Fruit fly (Drosophila melanogaster) ovary, adult (tissue): ENCODE results near the gene Trxr2.

ENCODE experiments used
- CG17801 ChIP-seq: fragments of 200-800 bp; optimal IDR thresholded peaks from 2 replicates; lab custom pipeline; 2019; ENCODE audit warnings: missing biosample characterization, mild to moderate bottlenecking, missing genetic modification characterization, moderate library complexity; ENCODE audit not compliant: partially characterized antibody

Trxr2 gene

DNA sequence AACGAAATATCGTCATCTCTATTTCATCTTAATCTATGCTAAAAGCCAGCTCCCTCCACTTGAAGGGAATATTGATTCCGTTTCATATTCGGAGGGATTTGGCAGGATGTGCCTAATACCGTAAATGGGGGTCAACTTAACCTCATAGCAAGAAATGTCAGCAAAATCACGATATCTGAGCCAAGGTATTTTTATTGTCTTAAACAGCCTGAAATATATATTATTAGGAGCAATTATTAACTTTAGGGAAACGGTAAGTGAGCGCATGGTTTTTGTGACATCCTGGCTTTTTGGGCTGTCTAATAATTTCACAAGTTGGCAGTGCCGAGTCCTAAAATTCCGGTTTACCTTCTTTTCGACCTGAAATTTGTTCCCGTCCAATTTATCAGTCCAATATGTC, at the start of gene Trxr2:
Gene Trxr2, plus strand, starts transcription at position 301 of the 400 bp plus-strand sequence.
- TF ChIP-seq CG17801 (GFP tag; lab: Kevin White, UChicago), result no peak

DNA sequence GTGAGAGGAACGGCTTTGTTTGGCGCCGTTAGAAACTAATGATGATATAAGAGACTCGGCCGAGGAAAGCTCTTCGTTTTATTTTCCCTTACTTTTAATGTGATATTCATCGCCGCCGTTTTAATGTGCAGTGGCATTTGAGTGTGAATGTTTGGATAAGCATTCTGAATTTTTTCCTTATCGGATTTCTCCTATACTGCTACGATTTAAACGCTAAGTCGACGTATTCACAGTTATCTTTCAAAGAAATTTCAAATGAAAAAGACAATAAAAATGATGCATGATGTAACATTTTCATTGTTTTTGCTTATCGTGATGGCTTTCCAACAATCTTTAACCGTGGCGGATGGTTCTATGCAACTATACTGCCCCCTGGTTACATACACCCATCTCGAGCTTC, 48.7 kb upstream of the Trxr2 start, which contains the start of gene CG43312:
Gene CG43312, plus strand, starts transcription at position 301 of the 400 bp plus-strand sequence.
- no peak for TF ChIP-seq CG17801 (GFP tag; lab: Kevin White, UChicago)

DNA sequence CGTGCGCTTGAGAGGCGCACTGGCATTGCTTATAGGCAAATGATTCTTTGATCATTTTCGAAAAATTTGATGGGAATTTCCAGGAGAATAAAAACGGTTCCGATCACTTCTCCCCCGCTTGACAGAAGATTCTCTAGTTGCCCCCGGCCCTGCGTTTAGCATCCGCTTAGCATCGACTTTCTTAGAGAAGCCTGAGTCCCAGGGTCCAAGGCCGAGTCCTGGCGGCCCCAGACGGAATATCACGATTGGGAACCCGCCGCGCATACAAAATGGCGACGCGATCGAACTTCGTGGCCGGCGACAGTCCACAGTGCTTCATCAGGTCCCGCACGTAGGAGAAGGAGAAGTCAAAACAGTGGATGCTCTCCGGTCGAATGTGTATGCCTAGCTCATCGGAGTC, 46.3 kb upstream of the Trxr2 start, which contains the start of gene CG43331:
Gene CG43331, minus strand, starts transcription at position 101 of the 400 bp plus-strand sequence.
- TF ChIP-seq CG17801 (GFP tag; lab: Kevin White, UChicago), result no peak

DNA sequence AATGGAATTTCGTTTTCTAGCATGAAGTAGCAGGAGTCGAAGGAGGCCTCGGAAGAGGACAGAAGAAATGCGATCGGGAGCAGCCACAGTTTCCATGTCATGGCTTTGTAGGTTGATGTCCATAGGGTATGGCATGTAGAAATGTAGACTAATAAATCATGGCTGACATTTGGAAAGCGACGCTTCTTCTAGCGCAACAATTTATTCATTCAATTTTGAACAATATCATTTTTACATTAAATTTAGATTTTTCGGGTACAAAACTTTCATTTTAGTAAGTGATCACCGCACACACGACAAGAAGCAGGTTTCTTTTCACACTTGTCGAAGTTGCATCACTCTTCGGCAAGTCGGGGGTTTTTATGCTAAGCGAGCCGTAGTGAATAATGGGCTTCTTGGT, 45.7 kb upstream of the Trxr2 start, which contains the start of gene CG43330:
Gene CG43330, minus strand, starts transcription at position 101 of the 400 bp plus-strand sequence.
- no peak for TF ChIP-seq CG17801 (GFP tag; lab: Kevin White, UChicago)

DNA sequence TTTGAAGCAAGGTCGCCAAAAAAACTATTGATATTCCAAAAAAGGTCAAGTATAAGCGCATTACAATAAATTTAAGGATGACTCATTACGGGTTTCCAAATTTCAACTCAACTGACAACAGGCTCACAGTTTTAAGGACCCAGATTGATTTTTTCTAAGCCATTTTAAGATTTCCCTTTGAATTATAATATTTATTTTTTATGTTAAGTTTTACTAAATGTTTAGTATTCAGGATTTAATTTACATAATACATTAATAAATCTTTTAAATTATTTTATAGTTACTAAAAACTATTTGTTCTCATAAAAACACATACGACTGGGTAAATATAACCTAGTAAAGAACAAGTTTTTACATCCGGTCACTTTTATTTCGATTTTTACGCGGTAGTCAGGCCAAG, 44.9 kb upstream of the Trxr2 start, which contains the start of gene CG43329:
Gene CG43329, minus strand, starts transcription at position 101 of the 400 bp plus-strand sequence.
- TF ChIP-seq CG17801 (GFP tag; lab: Kevin White, UChicago), result no peak

DNA sequence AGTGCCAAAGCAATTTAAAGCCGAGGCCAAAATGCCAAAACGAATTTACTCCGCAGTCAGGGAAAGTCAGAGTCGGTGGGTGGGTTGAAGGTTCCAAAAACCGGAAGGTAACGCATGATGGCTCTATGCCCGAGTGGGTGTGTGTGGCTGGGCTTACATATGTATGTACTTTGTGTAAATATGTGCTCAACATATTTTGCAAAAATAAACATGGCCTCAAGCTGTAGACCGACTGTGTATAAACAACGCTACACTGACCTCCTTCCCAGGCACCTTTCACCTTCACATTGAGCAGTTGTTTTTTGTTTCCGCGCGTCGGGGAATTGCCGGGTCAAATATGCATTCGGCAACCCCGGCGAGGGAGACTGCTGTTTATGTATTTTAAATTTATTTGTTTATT, 30.0 kb upstream of the Trxr2 start:
- TF ChIP-seq CG17801 (GFP tag; lab: Kevin White, UChicago), result no peak

DNA sequence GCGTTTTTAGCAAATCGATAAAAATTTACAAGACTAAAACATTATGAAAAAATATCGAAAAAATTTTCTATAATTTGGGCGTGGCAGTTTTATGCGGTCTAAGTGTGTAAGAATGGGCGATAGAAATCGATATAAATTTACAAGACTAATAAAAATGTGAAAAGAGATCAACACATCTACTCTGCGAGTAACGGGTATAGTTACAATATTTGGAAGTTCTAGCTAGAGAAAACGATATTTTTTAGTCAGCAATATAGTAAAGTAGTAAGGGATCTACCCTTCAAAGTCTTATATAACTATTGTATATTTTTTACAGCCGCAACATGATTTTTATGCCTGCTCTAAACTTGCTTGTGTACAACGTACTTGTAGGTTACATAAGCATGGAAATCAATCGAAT, 1.9 kb upstream of the Trxr2 start, which contains the start of gene CG11404:
Gene CG11404, plus strand, starts transcription at position 301 of the 400 bp plus-strand sequence.
- TF ChIP-seq CG17801 (GFP tag; lab: Kevin White, UChicago), result no peak

DNA sequence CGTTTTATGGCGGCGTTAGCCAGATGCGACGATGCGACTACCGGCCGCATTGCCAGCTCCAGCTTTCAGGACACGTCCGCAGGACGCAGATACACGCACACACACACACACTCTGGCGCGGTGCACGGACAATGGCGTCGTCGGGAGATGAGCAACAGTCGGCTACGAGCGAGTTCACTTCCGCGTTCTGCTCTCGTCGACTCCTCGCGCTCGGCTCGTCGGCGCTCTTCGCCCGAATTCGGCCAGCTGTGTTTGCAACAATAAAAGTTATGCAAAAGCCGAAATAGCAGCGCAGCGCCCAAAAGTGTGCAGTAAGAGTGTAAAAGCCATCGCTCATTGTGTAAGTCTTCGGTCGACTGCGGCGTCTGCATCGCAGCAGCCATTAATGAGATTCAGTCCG, 21.7 kb downstream of the Trxr2 start:
- no peak for TF ChIP-seq CG17801 (GFP tag; lab: Kevin White, UChicago)

DNA sequence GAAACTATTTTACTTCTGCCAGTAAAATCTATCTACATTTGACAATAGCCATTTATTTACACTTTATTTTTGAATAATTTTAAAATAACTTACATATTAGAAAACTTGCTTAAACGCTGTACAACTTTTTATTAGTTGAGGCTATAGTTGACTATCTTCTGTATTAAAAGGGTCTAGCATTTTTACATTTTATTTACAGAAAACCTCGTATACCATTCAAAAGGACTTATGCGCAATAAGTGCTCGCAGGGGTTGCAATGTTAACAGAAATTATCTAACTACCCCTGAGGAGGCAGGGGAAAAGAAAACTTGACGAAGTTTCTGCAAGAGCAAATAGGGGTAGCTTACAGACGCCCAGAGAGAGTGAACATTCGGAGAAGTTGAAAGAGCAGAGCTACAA, 22.2 kb downstream of the Trxr2 start:
- no peak for TF ChIP-seq CG17801 (GFP tag; lab: Kevin White, UChicago)

DNA sequence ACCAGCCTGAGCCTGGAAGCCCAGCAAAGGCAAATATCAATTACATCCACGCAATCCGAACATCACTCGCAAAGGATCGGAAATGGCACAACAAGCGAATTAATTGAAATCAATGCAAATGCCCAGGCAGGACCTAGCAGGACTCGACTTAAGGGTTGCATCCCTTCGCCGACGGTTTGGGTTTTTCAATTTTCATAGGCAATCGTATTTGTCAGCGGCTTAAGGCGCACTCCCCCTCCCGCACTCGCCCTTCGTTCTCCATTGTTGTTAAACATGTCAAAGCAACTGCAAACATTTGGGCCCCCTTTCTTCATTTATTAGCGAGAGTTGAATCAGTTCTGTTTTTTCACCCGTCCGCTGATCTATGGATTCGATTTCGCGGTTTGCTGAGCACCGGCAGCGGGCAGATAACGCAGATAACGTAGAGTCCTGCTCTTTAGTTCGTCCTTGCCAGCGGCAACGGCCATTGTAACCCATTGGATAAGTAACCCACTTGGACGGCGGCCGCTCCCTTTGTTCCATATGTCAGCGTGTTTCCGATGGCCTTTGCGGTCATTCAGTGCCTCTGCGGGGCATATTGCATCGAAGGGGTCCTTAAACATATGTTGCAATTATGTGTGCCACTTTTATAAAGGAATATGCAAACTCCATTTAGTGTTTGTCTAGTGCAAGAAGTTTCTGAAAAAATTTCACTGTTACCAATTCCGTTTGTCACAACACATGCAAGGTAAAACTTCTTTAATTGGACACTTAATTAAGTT, 36.6 kb downstream of the Trxr2 start:
- TF ChIP-seq CG17801 (GFP tag; lab: Kevin White, UChicago), result no peak

DNA sequence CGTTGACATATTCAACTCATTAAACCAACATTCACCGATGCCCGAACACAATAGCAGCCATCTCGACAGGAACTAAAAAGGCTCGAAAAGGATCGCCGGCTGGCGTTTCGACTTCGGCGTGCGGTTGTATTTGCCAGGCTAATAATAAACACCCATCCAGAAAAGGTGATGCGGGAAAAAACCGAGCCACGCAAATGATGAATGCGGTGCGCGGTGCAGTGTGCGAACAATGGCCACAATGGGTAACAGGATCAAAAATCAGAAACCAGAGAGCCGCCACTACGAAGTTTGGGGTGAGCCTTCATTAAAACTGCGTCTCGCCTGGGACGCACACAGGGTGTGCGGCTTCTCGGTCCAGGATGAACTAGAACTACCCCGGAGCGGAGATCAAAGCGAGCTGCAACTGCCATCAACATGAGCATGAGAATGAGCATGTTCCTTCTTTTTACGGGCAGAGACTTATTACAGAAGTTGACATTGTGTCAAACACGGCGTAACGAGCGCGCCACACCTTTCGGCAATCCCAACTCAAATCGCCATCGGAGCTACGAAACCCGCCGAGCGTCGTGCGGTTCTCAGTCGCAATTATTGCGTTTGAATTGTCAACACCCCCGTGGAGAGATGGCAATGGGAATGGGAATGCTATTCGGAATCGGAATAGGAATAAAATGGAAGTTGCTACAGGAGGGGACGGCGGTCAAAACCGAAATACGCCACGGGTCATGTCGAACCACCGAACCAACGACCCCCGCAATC, 38.0 kb downstream of the Trxr2 start:
- no peak for TF ChIP-seq CG17801 (GFP tag; lab: Kevin White, UChicago)

DNA sequence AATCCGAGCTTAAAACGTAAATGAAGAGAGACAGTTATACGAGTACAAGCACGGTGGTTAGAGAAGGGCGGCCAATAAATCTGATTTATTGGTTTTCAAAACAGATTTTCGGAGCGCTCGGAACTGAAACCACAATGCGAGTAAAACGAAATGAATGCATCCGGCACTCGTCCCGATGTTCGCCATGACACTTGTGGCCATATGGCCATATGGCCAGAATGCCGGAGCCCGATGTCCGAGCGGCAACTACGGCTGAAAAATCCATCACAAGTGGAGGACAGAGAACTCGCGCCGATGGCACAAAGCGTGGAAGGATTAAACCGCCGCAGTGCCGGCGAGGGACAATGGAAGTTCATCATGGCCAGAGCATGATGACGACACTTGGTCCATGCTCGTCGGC, 39.1 kb downstream of the Trxr2 start:
- no peak for TF ChIP-seq CG17801 (GFP tag; lab: Kevin White, UChicago)
